Fruit fly (Drosophila melanogaster): ENCODE measurements around the gene eRF3.

Gene eRF3

DNA sequence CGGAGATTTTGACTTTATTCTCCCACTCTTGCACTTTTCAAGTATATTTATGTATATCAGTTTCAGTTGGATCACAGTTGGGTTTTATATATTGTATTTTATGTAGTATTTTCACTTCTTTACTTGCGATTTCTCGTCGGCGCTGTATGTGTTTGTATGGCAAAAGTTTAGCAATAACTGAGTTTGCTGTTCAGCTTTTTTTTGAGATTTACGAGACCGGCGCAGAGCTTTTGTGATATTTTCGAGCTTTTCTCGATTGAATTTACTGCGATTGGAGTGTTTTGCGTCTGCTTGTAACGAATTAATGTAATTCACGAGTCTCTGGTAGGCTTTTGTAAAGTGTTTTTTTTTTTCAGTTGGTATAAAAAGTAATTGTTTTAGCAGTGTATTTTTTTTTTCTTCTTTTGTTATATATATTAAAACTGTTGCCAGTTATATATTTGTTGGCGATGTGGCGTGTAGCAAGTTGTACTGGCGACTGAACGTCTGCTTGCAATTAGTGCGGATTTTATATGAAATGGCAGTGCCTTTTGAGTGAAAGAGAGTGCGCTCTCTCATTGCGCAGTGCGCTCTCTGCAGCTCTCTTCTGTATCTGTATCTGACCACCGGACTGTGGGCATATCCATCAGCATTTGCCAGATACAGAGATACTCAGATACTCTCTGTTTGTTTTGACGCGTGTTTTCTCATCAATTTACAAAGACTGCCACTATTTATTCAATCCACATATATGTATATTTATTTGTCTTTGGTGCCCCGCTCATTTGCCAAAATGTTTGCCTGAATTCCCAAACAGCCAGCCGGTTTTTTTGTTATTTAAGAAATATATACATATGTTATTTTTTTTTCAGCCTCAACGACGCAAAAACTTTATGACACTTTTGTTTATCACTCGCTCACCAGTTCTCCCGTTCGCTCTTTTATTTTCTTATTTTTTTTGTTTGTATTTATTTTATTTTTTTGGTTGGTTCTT, 26.8 kb downstream of the eRF3 start (continued):
- peak; percentile 66 for TF ChIP-seq CG33557 (GFP tag; optimal IDR thresholded peaks at IDR 0.05)
- peak; percentile 47 for TF ChIP-seq gro (GFP tag; optimal IDR thresholded peaks at IDR 0.05)
- TF ChIP-seq CG10321 (GFP tag; IDR thresholded peaks at IDR 0.05): no peak
- TF ChIP-seq Hr51 (GFP tag; optimal IDR thresholded peaks at IDR 0.05): peak; percentile 26 to 35
- TF ChIP-seq danr (GFP tag; IDR thresholded peaks at IDR 0.05): no peak
- peak; percentile 63 for TF ChIP-seq Xrp1 (GFP tag; IDR thresholded peaks at IDR 0.05)
- TF ChIP-seq Rfx (GFP tag; IDR thresholded peaks at IDR 0.05): peak; percentile 62; the same call in 1 of the 2 replicates
- TF ChIP-seq CG10654 (GFP tag; optimal IDR thresholded peaks at IDR 0.05): peak; percentile 2
- peak; percentile 55 for TF ChIP-seq onecut (GFP tag; IDR thresholded peaks at IDR 0.05)
- peak; percentile 46; the same call in 1 of the 2 replicates for TF ChIP-seq ranshi (GFP tag; IDR thresholded peaks at IDR 0.05)
- no peak for TF ChIP-seq CG17186 (GFP tag; optimal IDR thresholded peaks at IDR 0.05)
- TF ChIP-seq gcm (GFP tag; optimal IDR thresholded peaks at IDR 0.05): peak; percentile 65
- TF ChIP-seq eve (GFP tag; optimal IDR thresholded peaks at IDR 0.05): peak in 1 of 2 experiments; percentile 51
- no peak for TF ChIP-seq pan (optimal IDR thresholded peaks at IDR 0.05)
- TF ChIP-seq pan (GFP tag; optimal IDR thresholded peaks at IDR 0.05 in 1 of 2, IDR thresholded peaks at IDR 0.05 in 1 of 2): peak in 1 of 2 experiments; percentile 49
- peak; percentile 79 for TF ChIP-seq CG32532 (GFP tag; IDR thresholded peaks at IDR 0.05)
- TF ChIP-seq CHES-1-like (GFP tag; optimal IDR thresholded peaks at IDR 0.05): no peak
- TF ChIP-seq Hand (GFP tag; optimal IDR thresholded peaks at IDR 0.05): peak; percentile 87
- peak; percentile 61 for TF ChIP-seq CG3407 (GFP tag; optimal IDR thresholded peaks at IDR 0.05)
- no peak for TF ChIP-seq psq (GFP tag; optimal IDR thresholded peaks at IDR 0.05)
- TF ChIP-seq yki (optimal IDR thresholded peaks at IDR 0.05): peak; percentile 99
- TF ChIP-seq CG6254 (GFP tag; optimal IDR thresholded peaks at IDR 0.05): peak; percentile 51
- no peak for TF ChIP-seq HmgD (GFP tag; optimal IDR thresholded peaks at IDR 0.05)
- peak; percentile 81 for TF ChIP-seq lbe (GFP tag; optimal IDR thresholded peaks at IDR 0.05)
- no peak for TF ChIP-seq CG6654 (GFP tag; optimal IDR thresholded peaks at IDR 0.05)
- TF ChIP-seq CG1603 (tag; optimal IDR thresholded peaks at IDR 0.05): peak; percentile 26
- TF ChIP-seq crp (GFP tag; optimal IDR thresholded peaks at IDR 0.05): peak in 1 of 2 experiments; percentile 7
- TF ChIP-seq nom (GFP tag; optimal IDR thresholded peaks at IDR 0.05): peak; percentile 85
- TF ChIP-seq Abd-B (GFP tag; optimal IDR thresholded peaks at IDR 0.05): no peak
- TF ChIP-seq CG18619 (GFP tag; optimal IDR thresholded peaks at IDR 0.05): peak; percentile 75
- TF ChIP-seq D19A (tag; optimal IDR thresholded peaks at IDR 0.05): peak; percentile 79
- TF ChIP-seq pho (GFP tag; optimal IDR thresholded peaks at IDR 0.05): peak; percentile 35
- peak; percentile 55 for TF ChIP-seq Side (GFP tag; optimal IDR thresholded peaks at IDR 0.05)
- TF ChIP-seq sens-2 (GFP tag; IDR thresholded peaks at IDR 0.05): no peak
- no peak for TF ChIP-seq Chrac-16 (GFP tag; optimal IDR thresholded peaks at IDR 0.05)
- no peak for TF ChIP-seq trh (GFP tag; optimal IDR thresholded peaks at IDR 0.05)
- TF ChIP-seq dmrt99B (tag; optimal IDR thresholded peaks at IDR 0.05): peak; percentile 40
- TF ChIP-seq CG12769 (tag; optimal IDR thresholded peaks at IDR 0.05): peak; percentile 56
- peak; percentile 52 for TF ChIP-seq CG12744 (GFP tag; optimal IDR thresholded peaks at IDR 0.05)
- TF ChIP-seq CG9817 (tag; optimal IDR thresholded peaks at IDR 0.05): peak; percentile 16
- TF ChIP-seq gfzf (GFP tag; optimal IDR thresholded peaks at IDR 0.05): no peak
- TF ChIP-seq tup (GFP tag; optimal IDR thresholded peaks at IDR 0.05): peak; percentile 13
- peak in 1 of 2 experiments; percentile 59 for TF ChIP-seq Eip74EF (GFP tag; optimal IDR thresholded peaks at IDR 0.05)
- peak; percentile 69 for TF ChIP-seq CG10147 (GFP tag; optimal IDR thresholded peaks at IDR 0.05)
- peak; percentile 11 for TF ChIP-seq stwl (tag; optimal IDR thresholded peaks at IDR 0.05)
- no peak for TF ChIP-seq E2f1 (GFP tag; IDR thresholded peaks at IDR 0.05)
- peak; percentile 72 for TF ChIP-seq twi (tag; optimal IDR thresholded peaks at IDR 0.05)
- TF ChIP-seq Vsx1 (GFP tag; optimal IDR thresholded peaks at IDR 0.05): peak; percentile 69

All from whole organism, embryonic.